Fruit fly (Drosophila melanogaster): Measurements from ENCODE around the gene HLH3B.
A peak's percentile ranks its signal among the peaks of the same experiment; 100 is the strongest.

HLH3B gene

DNA sequence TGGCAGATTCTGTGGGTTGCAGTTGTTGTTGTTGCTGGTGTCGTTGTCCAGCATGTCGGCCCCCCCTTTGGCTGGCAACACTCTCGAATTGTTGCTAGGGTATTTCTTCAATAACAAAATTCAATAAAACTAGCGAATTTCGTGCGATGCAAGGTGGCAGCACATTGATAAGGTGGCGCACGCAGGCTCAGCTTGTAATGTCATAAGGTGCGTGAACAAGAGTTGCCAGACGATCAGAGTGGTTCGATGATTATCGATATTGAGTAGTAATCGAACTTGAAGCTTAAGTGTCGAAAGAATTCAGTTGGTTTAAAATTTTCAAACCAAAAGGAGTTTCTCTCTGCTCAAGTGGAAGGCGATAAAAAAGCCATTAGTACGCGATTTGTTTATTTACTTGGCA is 38.6 kb upstream of the HLH3B start, which contains the start of gene CG2701 (continued):
- peak; percentile 86 for TF ChIP-seq Bgb (GFP tag; IDR thresholded peaks at IDR 0.05; ENCODE audit: partially characterized antibody)
- TF ChIP-seq CG14860 (GFP tag; IDR thresholded peaks at IDR 0.05; ENCODE audit: partially characterized antibody) = peak; percentile 64
- TF ChIP-seq CG1602 (GFP tag; optimal IDR thresholded peaks at IDR 0.05) = no peak
- TF ChIP-seq prd (optimal IDR thresholded peaks at IDR 0.05) = no peak
- no peak for TF ChIP-seq prd (GFP tag; IDR thresholded peaks at IDR 0.05)
- no peak for TF ChIP-seq CG32532 (GFP tag; IDR thresholded peaks at IDR 0.05)
- TF ChIP-seq E2f2 (GFP tag; IDR thresholded peaks at IDR 0.05) = peak; percentile 77
- TF ChIP-seq Hey (tag; optimal IDR thresholded peaks at IDR 0.05) = no peak
- no peak for TF ChIP-seq CG4360 (GFP tag; IDR thresholded peaks at IDR 0.05)
- TF ChIP-seq unc-4 (GFP tag; IDR thresholded peaks at IDR 0.05; ENCODE audit: partially characterized antibody) = peak; percentile 66
- peak; percentile 61; the same call in 1 of the 3 replicates for TF ChIP-seq hb (GFP tag; IDR thresholded peaks at IDR 0.05; ENCODE audit: partially characterized antibody)
- peak; percentile 36 for TF ChIP-seq zfh2 (GFP tag; optimal IDR thresholded peaks at IDR 0.05)
- no peak for TF ChIP-seq yki (optimal IDR thresholded peaks at IDR 0.05)
- TF ChIP-seq ato (GFP tag; IDR thresholded peaks at IDR 0.05; ENCODE audit: partially characterized antibody) = peak; percentile 61; the same call in 1 of the 2 replicates
- no peak for TF ChIP-seq Atf6 (GFP tag; IDR thresholded peaks at IDR 0.05)
- 0 out of 4 replicates have a peak, but pooled peaks have one; percentile 67 for TF ChIP-seq chinmo (GFP tag; IDR thresholded peaks at IDR 0.05; ENCODE audit: partially characterized antibody)
- TF ChIP-seq CTCF (GFP tag; optimal IDR thresholded peaks at IDR 0.05) = peak; percentile 2
- no peak for TF ChIP-seq CG10462 (GFP tag; optimal IDR thresholded peaks at IDR 0.05)
- TF ChIP-seq mam (GFP tag; optimal IDR thresholded peaks at IDR 0.05) = peak; percentile 35
- TF ChIP-seq insv (GFP tag; optimal IDR thresholded peaks at IDR 0.05) = no peak
- no peak for TF ChIP-seq vvl (GFP tag; IDR thresholded peaks at IDR 0.05)
- peak; percentile 75 for TF ChIP-seq CG34224 (GFP tag; IDR thresholded peaks at IDR 0.05; ENCODE audit: partially characterized antibody)
- TF ChIP-seq CG32767 (GFP tag; IDR thresholded peaks at IDR 0.05) = no peak
- TF ChIP-seq amos (GFP tag; IDR thresholded peaks at IDR 0.05; ENCODE audit: partially characterized antibody) = peak; percentile 77
- peak; percentile 72 for TF ChIP-seq HLH4C (GFP tag; IDR thresholded peaks at IDR 0.05; ENCODE audit: partially characterized antibody)
- no peak for TF ChIP-seq Deaf1 (tag; optimal IDR thresholded peaks at IDR 0.05)
- peak; percentile 9 for TF ChIP-seq CG10267 (tag; optimal IDR thresholded peaks at IDR 0.05)
- no peak for TF ChIP-seq jing (GFP tag; optimal IDR thresholded peaks at IDR 0.05)
- TF ChIP-seq CG1603 (tag; optimal IDR thresholded peaks at IDR 0.05) = no peak
- TF ChIP-seq Doc3 (GFP tag; IDR thresholded peaks at IDR 0.05; ENCODE audit: partially characterized antibody) = peak; percentile 31; the same call in 1 of the 3 replicates
- TF ChIP-seq Sin3A (optimal IDR thresholded peaks at IDR 0.05) = peak; percentile 30
- TF ChIP-seq ind (GFP tag; optimal IDR thresholded peaks at IDR 0.05) = peak; percentile 21
- TF ChIP-seq Trl (optimal IDR thresholded peaks at IDR 0.05) = no peak
- TF ChIP-seq Trl (GFP tag; optimal IDR thresholded peaks at IDR 0.05) = peak; percentile 0
- no peak for TF ChIP-seq CG7271 (tag; optimal IDR thresholded peaks at IDR 0.05)
- peak in 1 of 2 experiments; percentile 18 for TF ChIP-seq crp (GFP tag; optimal IDR thresholded peaks at IDR 0.05)
- no peak for TF ChIP-seq CG11696 (GFP tag; IDR thresholded peaks at IDR 0.05)
- no peak for TF ChIP-seq cwo (GFP tag; optimal IDR thresholded peaks at IDR 0.05)
- peak; percentile 12 for TF ChIP-seq Elba2 (GFP tag; optimal IDR thresholded peaks at IDR 0.05)
- TF ChIP-seq HHEX (GFP tag; optimal IDR thresholded peaks at IDR 0.05) = no peak
- TF ChIP-seq crc (GFP tag; optimal IDR thresholded peaks at IDR 0.05) = no peak
- peak; percentile 51; the same call in 1 of the 2 replicates for TF ChIP-seq sna (GFP tag; IDR thresholded peaks at IDR 0.05; ENCODE audit: partially characterized antibody)
- TF ChIP-seq CG6175 (GFP tag; IDR thresholded peaks at IDR 0.05) = no peak
- no peak for TF ChIP-seq CG16863 (GFP tag; optimal IDR thresholded peaks at IDR 0.05)
- TF ChIP-seq inv (GFP tag; IDR thresholded peaks at IDR 0.05; ENCODE audit: partially characterized antibody) = peak; percentile 58
- TF ChIP-seq TFAM (GFP tag; optimal IDR thresholded peaks at IDR 0.05) = no peak
- TF ChIP-seq tin (GFP tag; optimal IDR thresholded peaks at IDR 0.05) = peak; percentile 36
- TF ChIP-seq CG17829 (tag; optimal IDR thresholded peaks at IDR 0.05) = peak; percentile 7
- TF ChIP-seq YL-1 (GFP tag; optimal IDR thresholded peaks at IDR 0.05) = peak; percentile 57
- no peak for TF ChIP-seq pita (GFP tag; optimal IDR thresholded peaks at IDR 0.05)
- TF ChIP-seq CG2116 (GFP tag; optimal IDR thresholded peaks at IDR 0.05) = peak; percentile 57
